Worm (Caenorhabditis elegans): ENCODE measurements around the gene drd-1.

Gene drd-1

DNA sequence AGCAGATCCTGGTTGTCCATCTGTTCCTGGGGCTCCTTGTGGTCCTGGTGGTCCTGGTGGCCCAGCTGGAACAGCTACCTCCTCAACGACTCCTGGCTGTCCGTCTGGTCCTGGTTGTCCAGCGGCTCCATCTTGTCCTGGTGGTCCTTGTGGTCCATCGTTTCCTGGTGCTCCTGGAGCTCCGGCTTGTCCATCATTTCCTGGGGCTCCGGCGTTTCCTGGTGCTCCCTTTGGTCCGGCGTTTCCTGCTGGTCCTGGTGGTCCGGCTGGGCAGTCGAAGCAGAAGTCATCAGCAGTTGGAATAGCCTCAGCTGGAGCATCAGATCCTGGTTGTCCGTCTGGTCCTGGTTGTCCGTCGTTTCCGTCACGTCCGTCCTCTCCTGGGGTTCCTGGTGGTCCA is 29.4 kb upstream of the drd-1 start:
- TF ChIP-seq hlh-11 (tag; optimal IDR thresholded peaks at IDR 0.05), result peak; percentile 34
- 0 out of 2 replicates have a peak, but pooled peaks have one; percentile 63 for TF ChIP-seq dmd-8 (GFP tag; IDR thresholded peaks at IDR 0.05)
- 0 out of 2 replicates have a peak, but pooled peaks have one; percentile 10 for TF ChIP-seq F44E2.7 (GFP tag; IDR thresholded peaks at IDR 0.05)
- TF ChIP-seq nhr-102 (tag; optimal IDR thresholded peaks at IDR 0.05), result no peak
- TF ChIP-seq F26F4.8 (GFP tag; conservative IDR thresholded peaks at IDR 0.05), result no peak
- no peak for TF ChIP-seq vab-7 (GFP tag; IDR thresholded peaks at IDR 0.05)
- TF ChIP-seq mep-1 (tag; optimal IDR thresholded peaks at IDR 0.05), result no peak
- no peak for TF ChIP-seq ceh-44 (GFP tag; IDR thresholded peaks at IDR 0.05)
- TF ChIP-seq pqm-1 (tag; optimal IDR thresholded peaks at IDR 0.05), result no peak
- TF ChIP-seq unc-39 (tag; optimal IDR thresholded peaks at IDR 0.05), result no peak
- no peak for TF ChIP-seq ces-1 (GFP tag; optimal IDR thresholded peaks at IDR 0.05)
- TF ChIP-seq hlh-30 (tag; optimal IDR thresholded peaks at IDR 0.05; ENCODE audit: insufficient read depth), result no peak
- no peak for TF ChIP-seq ceh-32 (tag; optimal IDR thresholded peaks at IDR 0.05; ENCODE audit: poor library complexity)
- TF ChIP-seq gei-8 (GFP tag; optimal IDR thresholded peaks at IDR 0.05), result no peak
- no peak for TF ChIP-seq zfp-3 (GFP tag; conservative IDR thresholded peaks at IDR 0.05)
- TF ChIP-seq spr-1 (tag; optimal IDR thresholded peaks at IDR 0.05), result peak; percentile 21
- no peak for TF ChIP-seq zfp-2 (tag; optimal IDR thresholded peaks at IDR 0.05)
- TF ChIP-seq ceh-28 (tag; optimal IDR thresholded peaks at IDR 0.05), result no peak
- no peak for TF ChIP-seq unc-62 (GFP tag; optimal IDR thresholded peaks at IDR 0.05 in 1 of 2)
- TF ChIP-seq unc-62 (tag; optimal IDR thresholded peaks at IDR 0.05), result no peak
- no peak for TF ChIP-seq dpl-1 (GFP tag; optimal IDR thresholded peaks at IDR 0.05)
- no peak for TF ChIP-seq mes-2 (tag; optimal IDR thresholded peaks at IDR 0.05; ENCODE audit: poor library complexity, severe bottlenecking)
- no peak for TF ChIP-seq dmd-9 (GFP tag; IDR thresholded peaks at IDR 0.05)
- TF ChIP-seq madf-5 (GFP tag; IDR thresholded peaks at IDR 0.05), result 0 out of 4 replicates have a peak, but pooled peaks of 1 of the 2 experiments have one; percentile 65
- TF ChIP-seq mdt-29 (GFP tag; IDR thresholded peaks at IDR 0.05), result no peak
- no peak for TF ChIP-seq Y75B8A.6 (GFP tag; IDR thresholded peaks at IDR 0.05)
- TF ChIP-seq daf-19 (GFP tag; conservative IDR thresholded peaks at IDR 0.05), result no peak
- TF ChIP-seq ztf-7 (tag; optimal IDR thresholded peaks at IDR 0.05), result no peak
- TF ChIP-seq tra-1 (GFP tag; IDR thresholded peaks at IDR 0.05), result no peak
- no peak for TF ChIP-seq F49E8.2 (tag; optimal IDR thresholded peaks at IDR 0.05; ENCODE audit: borderline replicate concordance)
- peak; percentile 47; the same call in 1 of the 2 replicates for TF ChIP-seq T26A8.4 (GFP tag; IDR thresholded peaks at IDR 0.05)
- TF ChIP-seq set-16 (GFP tag; IDR thresholded peaks at IDR 0.05), result peak; percentile 95
- TF ChIP-seq ceh-82 (tag; optimal IDR thresholded peaks at IDR 0.05), result no peak
- TF ChIP-seq attf-4 (tag; optimal IDR thresholded peaks at IDR 0.05), result no peak
- no peak for TF ChIP-seq egl-43 (GFP tag; IDR thresholded peaks at IDR 0.05)
- no peak for TF ChIP-seq nhr-48 (tag; optimal IDR thresholded peaks at IDR 0.05)
- TF ChIP-seq aly-2 (tag; optimal IDR thresholded peaks at IDR 0.05), result no peak
- no peak for TF ChIP-seq ceh-62 (tag; optimal IDR thresholded peaks at IDR 0.05)
- no peak for TF ChIP-seq skn-1 (tag; optimal IDR thresholded peaks at IDR 0.05)
- no peak for TF ChIP-seq lin-38 (GFP tag; IDR thresholded peaks at IDR 0.05)
- TF ChIP-seq mxl-3 (GFP tag; optimal IDR thresholded peaks at IDR 0.05), result no peak
- no peak for TF ChIP-seq nhr-10 (tag; optimal IDR thresholded peaks at IDR 0.05)
- TF ChIP-seq daf-16 (GFP tag; optimal IDR thresholded peaks at IDR 0.05), result no peak
- TF ChIP-seq daf-16 (tag; optimal IDR thresholded peaks at IDR 0.05), result no peak
- no peak for TF ChIP-seq hmg-1.1 (GFP tag; IDR thresholded peaks at IDR 0.05)
- no peak for TF ChIP-seq lin-15B (tag; optimal IDR thresholded peaks at IDR 0.05)
- no peak for TF ChIP-seq fkh-10 (GFP tag; optimal IDR thresholded peaks at IDR 0.05)
- TF ChIP-seq T20F7.1 (GFP tag; optimal IDR thresholded peaks at IDR 0.05), result no peak
- no peak for TF ChIP-seq arid-1 (GFP tag; conservative IDR thresholded peaks at IDR 0.05)
